Worm (Caenorhabditis elegans) whole organism, L2 larva: Measurements from ENCODE around the gene ogt-1.

Source experiments
- C34F6.9 ChIP-seq: fragments of 150-350 bp; optimal IDR thresholded peaks from 2 replicates; lab custom pipeline; 2014; ENCODE audit warnings: missing biosample characterization, missing genetic modification characterization
- R02D3.7 ChIP-seq: fragments of 150-350 bp; optimal IDR thresholded peaks from 2 replicates; lab custom pipeline; 2014; ENCODE audit warnings: missing biosample characterization, missing genetic modification characterization
- Y55F3AM.14 ChIP-seq: fragments of 200-800 bp; sonication (Bioruptor generic); optimal IDR thresholded peaks from 2 replicates; lab custom pipeline; 2018; ENCODE audit warnings: mild to moderate bottlenecking, missing genetic modification characterization, missing compliant biosample characterization
- ZK546.5 ChIP-seq: sonication (generic microtip); optimal IDR thresholded peaks from 2 replicates; lab custom pipeline; 2017; ENCODE audit warnings: missing biosample characterization, missing genetic modification characterization
- alr-1 ChIP-seq: fragments of 150-350 bp; optimal IDR thresholded peaks from 2 replicates; lab custom pipeline; 2014; ENCODE audit warnings: missing biosample characterization, missing genetic modification characterization
- aly-2 ChIP-seq: fragments of 150-350 bp; optimal IDR thresholded peaks from 2 replicates; lab custom pipeline; 2014; ENCODE audit warnings: missing biosample characterization, missing genetic modification characterization
- ama-1 ChIP-seq: fragments of 150-350 bp; optimal IDR thresholded peaks from 2 replicates; lab custom pipeline; 2018; ENCODE audit warnings: inconsistent platforms
- blmp-1 ChIP-seq: sonication (generic microtip); optimal IDR thresholded peaks from 2 replicates; lab custom pipeline; 2017; ENCODE audit warnings: missing genetic modification characterization, mild to moderate bottlenecking, missing compliant biosample characterization, antibody characterized with exemption, moderate library complexity; ENCODE audit not compliant: insufficient read depth
- ceh-16 ChIP-seq: fragments of 150-350 bp; optimal IDR thresholded peaks from 2 replicates; lab custom pipeline; 2014; ENCODE audit warnings: missing biosample characterization, missing genetic modification characterization
- ceh-82 ChIP-seq: fragments of 150-350 bp; optimal IDR thresholded peaks from 2 replicates; lab custom pipeline; 2014; ENCODE audit warnings: missing biosample characterization, missing genetic modification characterization
- crh-2 ChIP-seq: sonication (generic microtip); optimal IDR thresholded peaks from 2 replicates; lab custom pipeline; 2017; ENCODE audit warnings: missing biosample characterization, missing genetic modification characterization
- dmd-4 ChIP-seq: sonication (generic microtip); optimal IDR thresholded peaks from 2 replicates; lab custom pipeline; 2017; ENCODE audit warnings: missing biosample characterization, missing genetic modification characterization
- egl-27 ChIP-seq: sonication (generic microtip); optimal IDR thresholded peaks from 3 replicates; lab custom pipeline; 2017; ENCODE audit warnings: missing biosample characterization, missing genetic modification reagents, missing genetic modification characterization
- elt-1 ChIP-seq: fragments of 150-350 bp; optimal IDR thresholded peaks from 2 replicates; lab custom pipeline; 2014; ENCODE audit warnings: missing biosample characterization, missing genetic modification characterization
- elt-3 ChIP-seq: sonication (generic microtip); optimal IDR thresholded peaks from 2 replicates; lab custom pipeline; 2017; ENCODE audit warnings: missing biosample characterization, missing genetic modification characterization
- fos-1 ChIP-seq: fragments of 150-350 bp; optimal IDR thresholded peaks from 2 replicates; lab custom pipeline; 2014; ENCODE audit warnings: missing biosample characterization, missing genetic modification characterization
- gmeb-1 ChIP-seq: fragments of 150-350 bp; optimal IDR thresholded peaks from 2 replicates; lab custom pipeline; 2014; ENCODE audit warnings: missing biosample characterization, missing genetic modification characterization
- lin-13 ChIP-seq: fragments of 150-350 bp; optimal IDR thresholded peaks from 2 replicates; lab custom pipeline; 2014; ENCODE audit warnings: missing biosample characterization, missing genetic modification reagents, missing genetic modification characterization
- lin-39 ChIP-seq: fragments of 150-350 bp; optimal IDR thresholded peaks from 2 replicates; lab custom pipeline; 2014; ENCODE audit warnings: missing biosample characterization, missing genetic modification reagents, missing genetic modification characterization
- lsy-2 ChIP-seq, 2 experiments: fragments of 150-350 bp in 1 of 2; sonication (generic microtip) in 1 of 2; optimal IDR thresholded peaks; 2 replicates each; lab custom pipeline; 2014 to 2017; ENCODE audit warnings: missing biosample characterization in 2 of 2, missing genetic modification characterization in 2 of 2
- mab-5 ChIP-seq: fragments of 150-350 bp; optimal IDR thresholded peaks from 2 replicates; lab custom pipeline; 2014; ENCODE audit warnings: missing biosample characterization, missing genetic modification characterization
- mbf-1 ChIP-seq: sonication (generic microtip); optimal IDR thresholded peaks from 2 replicates; lab custom pipeline; 2017; ENCODE audit warnings: missing biosample characterization, missing genetic modification characterization
- mdl-1 ChIP-seq, 2 experiments: fragments of 150-350 bp in 1 of 2; sonication (generic microtip) in 1 of 2; optimal IDR thresholded peaks; 2 replicates each; lab custom pipeline; 2017; ENCODE audit warnings: missing biosample characterization in 2 of 2, missing genetic modification characterization in 2 of 2
- nhr-10 ChIP-seq: sonication (generic microtip); optimal IDR thresholded peaks from 2 replicates; lab custom pipeline; 2017; ENCODE audit warnings: missing biosample characterization, missing genetic modification characterization
- nhr-11 ChIP-seq: fragments of 150-350 bp; optimal IDR thresholded peaks from 2 replicates; lab custom pipeline; 2014; ENCODE audit warnings: missing biosample characterization, missing genetic modification characterization
- nhr-12 ChIP-seq: fragments of 150-350 bp; optimal IDR thresholded peaks from 2 replicates; lab custom pipeline; 2014; ENCODE audit warnings: missing biosample characterization, missing genetic modification characterization
- nhr-129 ChIP-seq: fragments of 150-350 bp; optimal IDR thresholded peaks from 2 replicates; lab custom pipeline; 2014; ENCODE audit warnings: missing biosample characterization, missing genetic modification characterization
- nhr-21 ChIP-seq: fragments of 150-350 bp; optimal IDR thresholded peaks from 2 replicates; lab custom pipeline; 2014; ENCODE audit warnings: missing biosample characterization, missing genetic modification characterization
- nhr-237 ChIP-seq: fragments of 150-350 bp; optimal IDR thresholded peaks from 2 replicates; lab custom pipeline; 2014; ENCODE audit warnings: missing biosample characterization, missing genetic modification characterization
- nhr-25 ChIP-seq: fragments of 150-350 bp; sonication (generic microtip); optimal IDR thresholded peaks from 3 replicates; lab custom pipeline; 2014; ENCODE audit warnings: missing biosample characterization, missing genetic modification characterization
- nhr-6 ChIP-seq: fragments of 150-350 bp; optimal IDR thresholded peaks from 2 replicates; lab custom pipeline; 2014; ENCODE audit warnings: missing biosample characterization, missing genetic modification characterization
- nhr-77 ChIP-seq: fragments of 150-350 bp; optimal IDR thresholded peaks from 2 replicates; lab custom pipeline; 2014; ENCODE audit warnings: missing biosample characterization, missing genetic modification characterization
- peb-1 ChIP-seq: fragments of 150-350 bp; optimal IDR thresholded peaks from 2 replicates; lab custom pipeline; 2014; ENCODE audit warnings: missing biosample characterization, missing genetic modification characterization
- sem-4 ChIP-seq: fragments of 150-350 bp; optimal IDR thresholded peaks from 2 replicates; lab custom pipeline; 2014; ENCODE audit warnings: missing biosample characterization, missing genetic modification reagents, missing genetic modification characterization
- sma-3 ChIP-seq: sonication (generic microtip); optimal IDR thresholded peaks from 2 replicates; lab custom pipeline; 2016; ENCODE audit warnings: missing genetic modification reagents, missing genetic modification characterization, missing compliant biosample characterization
- sma-9 ChIP-seq, 2 experiments: fragments of 150-350 bp in 1 of 2; sonication (generic microtip) in 1 of 2; optimal IDR thresholded peaks; 2 replicates each; lab custom pipeline; 2014 to 2016; ENCODE audit warnings: missing genetic modification characterization in 2 of 2, mild to moderate bottlenecking in 1 of 2, missing biosample characterization in 1 of 2, missing compliant biosample characterization in 1 of 2, missing genetic modification reagents in 1 of 2, moderate library complexity in 1 of 2
- snpc-4 ChIP-seq: fragments of 150-350 bp; optimal IDR thresholded peaks from 2 replicates; lab custom pipeline; 2014; ENCODE audit warnings: missing biosample characterization, missing genetic modification characterization
- unc-39 ChIP-seq: fragments of 150-350 bp; optimal IDR thresholded peaks from 2 replicates; lab custom pipeline; 2014; ENCODE audit warnings: missing biosample characterization, missing genetic modification characterization
- unc-55 ChIP-seq: fragments of 150-350 bp; sonication (generic microtip); optimal IDR thresholded peaks from 3 replicates; lab custom pipeline; 2014; ENCODE audit warnings: missing biosample characterization, missing genetic modification reagents, missing genetic modification characterization
- unc-62 ChIP-seq: fragments of 150-350 bp; optimal IDR thresholded peaks from 2 replicates; lab custom pipeline; 2014; ENCODE audit warnings: missing biosample characterization, missing genetic modification reagents, missing genetic modification characterization
- zag-1 ChIP-seq: fragments of 150-350 bp; optimal IDR thresholded peaks from 2 replicates; lab custom pipeline; 2014; ENCODE audit warnings: missing biosample characterization, missing genetic modification characterization
- ztf-1 ChIP-seq: fragments of 200-800 bp; sonication (Bioruptor generic); conservative IDR thresholded peaks from 2 replicates; pipeline ENCODE4 v1.3.6; 2022; ENCODE audit warnings: missing genetic modification characterization, missing compliant biosample characterization
- ztf-11 ChIP-seq: sonication (generic microtip); optimal IDR thresholded peaks from 2 replicates; lab custom pipeline; 2017; ENCODE audit warnings: missing biosample characterization, missing genetic modification characterization
- ztf-4 ChIP-seq: fragments of 150-350 bp; optimal IDR thresholded peaks from 2 replicates; lab custom pipeline; 2014; ENCODE audit warnings: missing biosample characterization, missing genetic modification characterization

ogt-1 gene

DNA sequence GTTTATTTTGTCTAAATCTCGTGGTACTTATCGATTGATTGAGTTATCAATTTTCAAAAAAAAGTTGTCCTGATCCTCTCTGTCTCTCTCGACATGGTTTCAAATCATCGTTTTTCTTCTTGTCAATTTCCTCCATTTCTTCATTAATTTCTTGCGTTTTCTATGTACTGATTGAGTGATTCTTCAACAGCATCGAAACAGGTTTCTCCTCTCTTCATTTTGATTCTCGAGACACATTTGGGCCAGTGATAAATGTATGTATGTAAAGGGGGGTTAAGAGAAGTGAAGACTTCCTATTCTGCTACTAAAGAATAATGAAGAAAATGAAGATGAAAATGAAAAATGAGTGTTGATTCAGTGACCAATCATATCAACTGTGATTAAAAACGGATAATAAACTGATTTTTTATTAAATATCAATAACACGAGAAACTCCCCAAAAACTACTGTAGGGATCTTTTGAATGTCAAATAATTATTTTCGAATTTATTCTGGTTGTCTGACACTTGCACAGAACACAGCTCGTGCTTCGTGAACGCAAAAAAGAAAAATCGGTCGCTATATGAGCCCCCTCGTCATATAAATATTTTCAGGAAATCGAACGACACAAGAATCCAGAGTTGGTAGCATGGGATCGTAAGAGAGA, 49.7 kb upstream of the ogt-1 start:
- TF ChIP-seq unc-39 (tag; lab: Kevin White, UChicago) (no peak), sma-3 (GFP tag; lab: Kevin White, UChicago) (peak; percentile 27), nhr-12 (tag; lab: Kevin White, UChicago) (no peak), egl-27 (tag; lab: Kevin White, UChicago) (peak; percentile 75), sem-4 (tag; lab: Kevin White, UChicago) (no peak), ceh-16 (tag; lab: Kevin White, UChicago) (no peak), sma-9 (GFP tag; optimal IDR thresholded peaks at IDR 0.05; lab: Kevin White, UChicago) (peak; percentile 50), sma-9 (tag; optimal IDR thresholded peaks at IDR 0.05; lab: Kevin White, UChicago) (no peak), crh-2 (tag; lab: Kevin White, UChicago) (no peak), nhr-129 (tag; lab: Kevin White, UChicago) (no peak), nhr-237 (tag; lab: Kevin White, UChicago) (no peak), gmeb-1 (tag; lab: Kevin White, UChicago) (peak; percentile 45), nhr-10 (no peak), elt-1 (tag; lab: Kevin White, UChicago) (no peak), lin-13 (GFP tag; lab: Kevin White, UChicago) (no peak), blmp-1 (tag; lab: Kevin White, UChicago) (peak; percentile 6), fos-1 (peak; percentile 42), nhr-25 (tag; lab: Kevin White, UChicago) (peak; percentile 67), lsy-2 (tag; optimal IDR thresholded peaks at IDR 0.05; lab: Kevin White, UChicago) (peak in 1 of 2 experiments; percentile 20), mbf-1 (tag; lab: Kevin White, UChicago) (no peak), R02D3.7 (tag; lab: Kevin White, UChicago) (no peak), ama-1 (lab: Kevin White, UChicago) (no peak), C34F6.9 (tag; lab: Kevin White, UChicago) (no peak), mdl-1 (tag; optimal IDR thresholded peaks at IDR 0.05; lab: Kevin White, UChicago) (no peak), ztf-11 (tag; lab: Kevin White, UChicago) (no peak), peb-1 (tag; lab: Kevin White, UChicago) (no peak), Y55F3AM.14 (GFP tag; lab: Kevin White, UChicago) (no peak), aly-2 (tag; lab: Kevin White, UChicago) (no peak), ceh-82 (tag; lab: Kevin White, UChicago) (no peak), nhr-11 (tag; lab: Kevin White, UChicago) (no peak), nhr-21 (peak; percentile 65), snpc-4 (tag; lab: Kevin White, UChicago) (no peak), ztf-4 (tag; lab: Kevin White, UChicago) (no peak)
- TF ChIP-seq, all 48 proteins: peak for 9

DNA sequence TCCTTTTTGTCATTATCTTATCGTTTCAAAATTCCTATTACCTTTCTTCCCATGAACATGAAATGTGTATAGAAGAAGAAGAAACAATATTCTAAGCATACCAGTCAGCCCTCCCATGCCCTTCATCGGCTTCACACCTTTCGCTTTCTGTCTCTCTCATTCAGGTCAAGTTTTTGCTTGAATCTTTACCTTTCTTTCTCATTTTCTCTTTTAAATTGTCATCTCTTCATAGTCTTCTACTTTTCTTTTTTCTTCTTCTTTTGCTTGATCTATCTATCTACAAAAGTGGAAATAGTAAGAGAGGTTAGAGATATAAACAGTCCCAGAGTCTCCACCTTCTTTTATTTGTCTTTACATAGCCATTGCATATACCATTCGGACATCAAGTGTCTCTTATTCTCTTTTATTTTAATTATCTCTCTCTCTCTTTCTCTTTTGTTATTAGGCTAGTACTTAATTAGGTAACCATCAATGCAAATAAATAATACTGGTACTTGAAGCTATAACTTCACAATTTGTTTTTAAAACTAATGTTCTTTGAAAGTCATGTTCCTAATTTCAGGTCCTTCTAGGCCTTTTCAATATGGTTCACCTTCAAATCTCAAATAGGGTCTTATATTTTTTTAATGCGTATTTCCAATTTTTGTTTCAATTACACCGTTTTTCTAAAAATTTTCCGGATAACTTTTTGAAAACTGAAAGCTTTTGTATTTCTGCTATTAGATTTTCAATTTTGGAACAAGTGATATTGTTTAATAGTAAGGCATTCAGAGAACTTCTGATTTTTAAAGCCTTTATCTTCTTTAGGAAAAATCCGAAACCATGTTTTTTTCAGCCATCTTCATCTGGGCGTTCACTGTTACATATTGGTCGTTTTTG, 48.0 kb upstream of the ogt-1 start, which contains the start of gene dpy-31:
TSS of gene dpy-31 (plus strand) at position 829 of the 879 bp plus-strand sequence.
- TF ChIP-seq gmeb-1 (tag; lab: Kevin White, UChicago), result no peak
- TF ChIP-seq sem-4 (tag; lab: Kevin White, UChicago), result no peak
- no peak for TF ChIP-seq aly-2 (tag; lab: Kevin White, UChicago)
- TF ChIP-seq snpc-4 (tag; lab: Kevin White, UChicago), result no peak
- no peak for TF ChIP-seq R02D3.7 (tag; lab: Kevin White, UChicago)
- TF ChIP-seq C34F6.9 (tag; lab: Kevin White, UChicago), result no peak
- TF ChIP-seq nhr-10, result no peak
- no peak for TF ChIP-seq ztf-4 (tag; lab: Kevin White, UChicago)
- TF ChIP-seq unc-55 (GFP tag; lab: Kevin White, UChicago), result no peak
- TF ChIP-seq ama-1 (lab: Kevin White, UChicago), result no peak
- no peak for TF ChIP-seq nhr-77 (tag; lab: Kevin White, UChicago)
- TF ChIP-seq lin-39 (tag; lab: Kevin White, UChicago), result no peak
- TF ChIP-seq ztf-1 (GFP tag; lab: Robert Waterston, UW), result no peak
- no peak for TF ChIP-seq unc-39 (tag; lab: Kevin White, UChicago)
- TF ChIP-seq nhr-12 (tag; lab: Kevin White, UChicago), result no peak
- no peak for TF ChIP-seq nhr-237 (tag; lab: Kevin White, UChicago)
- no peak for TF ChIP-seq mab-5 (tag; lab: Kevin White, UChicago)
- TF ChIP-seq nhr-21, result peak; percentile 64
- TF ChIP-seq sma-9 (GFP tag; optimal IDR thresholded peaks at IDR 0.05; lab: Kevin White, UChicago), result peak; percentile 57
- no peak for TF ChIP-seq sma-9 (tag; optimal IDR thresholded peaks at IDR 0.05; lab: Kevin White, UChicago)
- no peak for TF ChIP-seq Y55F3AM.14 (GFP tag; lab: Kevin White, UChicago)
- peak; percentile 33 for TF ChIP-seq sma-3 (GFP tag; lab: Kevin White, UChicago)
- TF ChIP-seq ZK546.5, result no peak
- no peak for TF ChIP-seq elt-1 (tag; lab: Kevin White, UChicago)
- no peak for TF ChIP-seq nhr-6 (tag; lab: Kevin White, UChicago)
- no peak for TF ChIP-seq elt-3
- no peak for TF ChIP-seq ceh-82 (tag; lab: Kevin White, UChicago)
- no peak for TF ChIP-seq mdl-1 (tag; optimal IDR thresholded peaks at IDR 0.05; lab: Kevin White, UChicago)
- TF ChIP-seq blmp-1 (tag; lab: Kevin White, UChicago), result peak; percentile 99
- peak; percentile 22 for TF ChIP-seq ceh-16 (tag; lab: Kevin White, UChicago)
- no peak for TF ChIP-seq alr-1 (tag; lab: Kevin White, UChicago)
- TF ChIP-seq nhr-11 (tag; lab: Kevin White, UChicago), result no peak
- TF ChIP-seq mbf-1 (tag; lab: Kevin White, UChicago), result no peak
- TF ChIP-seq zag-1 (tag; lab: Kevin White, UChicago), result no peak
- no peak for TF ChIP-seq unc-62 (GFP tag; lab: Kevin White, UChicago)
- no peak for TF ChIP-seq ztf-11 (tag; lab: Kevin White, UChicago)
- TF ChIP-seq crh-2 (tag; lab: Kevin White, UChicago), result peak; percentile 39
- TF ChIP-seq nhr-25 (tag; lab: Kevin White, UChicago), result peak; percentile 90
- TF ChIP-seq dmd-4 (tag; lab: Kevin White, UChicago), result no peak
